Fruit fly (Drosophila melanogaster): Measurements from ENCODE around the gene gpp.

The gpp gene

DNA sequence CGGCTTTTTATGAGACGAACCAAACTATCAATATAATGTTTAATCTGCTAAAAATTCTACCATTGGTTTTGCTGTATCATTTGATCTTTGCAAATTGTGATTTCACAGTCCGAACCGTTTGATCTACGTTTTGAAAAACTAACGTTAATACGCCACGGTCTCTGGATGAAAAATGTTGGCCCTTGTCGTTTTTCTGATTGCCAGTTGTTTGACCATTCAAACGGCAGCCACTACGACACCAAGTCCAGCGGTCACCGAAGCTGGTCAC lies 32.4 kb upstream of the gpp start, which contains the start of gene CG42564:
CG42564 (plus strand) TSS at position 169 of the 268 bp plus-strand sequence.
- TF ChIP-seq Myc (optimal IDR thresholded peaks at IDR 0.05) (no peak), usp (GFP tag; optimal IDR thresholded peaks at IDR 0.05) (no peak), brk (GFP tag; optimal IDR thresholded peaks at IDR 0.05) (no peak)

DNA sequence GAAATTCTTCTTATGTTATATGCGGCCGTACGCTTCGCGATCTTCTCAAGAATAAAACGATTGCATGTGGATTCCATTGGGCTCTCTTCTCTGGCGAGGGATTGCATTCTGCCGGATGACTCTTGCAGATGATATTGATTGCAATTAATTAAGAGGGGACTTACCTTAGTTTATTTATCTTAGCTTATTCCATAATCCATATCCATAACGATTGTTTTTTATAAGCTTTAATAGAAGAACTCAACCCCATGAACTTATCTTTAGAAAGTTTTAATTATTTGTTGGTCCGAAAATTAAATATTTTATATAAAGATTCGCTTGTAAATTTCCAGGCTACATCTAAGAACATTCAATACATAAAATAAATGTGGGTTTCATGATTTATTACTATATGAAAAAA lies 30.7 kb upstream of the gpp start, which contains the start of gene CRAT:
CRAT (minus strand) TSS at position 101 of the 400 bp plus-strand sequence.
- TF ChIP-seq ey (GFP tag; optimal IDR thresholded peaks at IDR 0.05) (no peak), Myc (optimal IDR thresholded peaks at IDR 0.05) (no peak), dmrt93B (GFP tag; optimal IDR thresholded peaks at IDR 0.05) (no peak), usp (GFP tag; optimal IDR thresholded peaks at IDR 0.05) (no peak), h (GFP tag; optimal IDR thresholded peaks at IDR 0.05) (no peak), lola (GFP tag; optimal IDR thresholded peaks at IDR 0.05) (no peak), woc (GFP tag; optimal IDR thresholded peaks at IDR 0.05) (no peak), Jra (GFP tag; optimal IDR thresholded peaks at IDR 0.05) (no peak), GATAd (GFP tag; optimal IDR thresholded peaks at IDR 0.05) (no peak), CG9705 (GFP tag; optimal IDR thresholded peaks at IDR 0.05) (no peak), Hr83 (GFP tag; optimal IDR thresholded peaks at IDR 0.05; ENCODE audit: poor library complexity, severe bottlenecking) (no peak), br (GFP tag; optimal IDR thresholded peaks at IDR 0.05) (no peak), pan (optimal IDR thresholded peaks at IDR 0.05) (no peak), brk (GFP tag; optimal IDR thresholded peaks at IDR 0.05) (no peak), CG32264 (GFP tag; optimal IDR thresholded peaks at IDR 0.05) (no peak), CrebA (GFP tag; optimal IDR thresholded peaks at IDR 0.05; ENCODE audit: borderline replicate concordance) (no peak), fru (GFP tag; optimal IDR thresholded peaks at IDR 0.05) (no peak)

DNA sequence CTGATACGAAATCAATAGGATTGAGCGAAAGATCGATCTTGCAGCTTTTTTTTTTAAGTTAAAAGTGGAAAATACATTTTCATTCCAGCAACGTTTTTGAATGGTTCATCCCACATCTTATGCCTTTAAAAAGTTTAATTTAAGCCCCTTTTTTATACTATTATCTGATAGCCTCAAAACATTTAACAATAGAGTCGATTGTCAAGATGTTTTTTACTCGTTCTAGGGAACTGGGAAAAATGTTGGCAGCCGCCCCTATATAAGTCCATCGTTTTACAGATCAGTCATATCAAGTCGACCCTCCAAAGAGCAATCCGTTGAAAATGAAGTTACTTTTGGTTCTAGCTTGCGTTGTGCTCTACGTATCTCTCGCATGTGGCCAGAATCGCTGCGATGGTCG lies 29.2 kb upstream of the gpp start, which contains the start of gene CG42537:
CG42537 (plus strand) TSS at position 301 of the 400 bp plus-strand sequence.
- TF ChIP-seq usp (GFP tag; optimal IDR thresholded peaks at IDR 0.05) (no peak), dl (GFP tag; optimal IDR thresholded peaks at IDR 0.05; ENCODE audit: insufficient read depth in 1 of 2, partially characterized antibody in 2 of 2) (no peak), HLH106 (tag; optimal IDR thresholded peaks at IDR 0.05) (no peak), rgr (GFP tag; optimal IDR thresholded peaks at IDR 0.05) (no peak), psq (GFP tag; optimal IDR thresholded peaks at IDR 0.05) (no peak), ey (GFP tag; optimal IDR thresholded peaks at IDR 0.05) (no peak)

DNA sequence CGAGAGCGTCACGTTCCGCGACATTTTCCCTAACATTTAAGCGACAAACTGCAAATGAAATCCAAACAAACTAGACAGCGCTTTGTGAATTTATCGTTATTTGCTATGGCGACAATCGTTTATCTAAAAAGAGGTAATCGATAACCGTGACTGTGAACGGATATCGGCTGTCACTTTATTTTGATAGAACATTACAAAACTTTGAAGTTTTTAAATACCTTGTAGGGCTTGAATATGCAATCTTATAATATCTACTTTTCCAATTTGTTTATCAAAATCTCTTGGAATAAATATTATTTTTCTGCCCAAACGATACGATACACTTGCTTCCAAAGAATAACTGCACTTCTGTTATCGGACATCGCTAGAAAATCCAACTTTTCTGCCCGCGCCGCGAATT lies 26.5 kb upstream of the gpp start, which contains the start of the genes CG1024 and TfIIFalpha:
CG1024 (minus strand) TSS at position 200 of the 400 bp plus-strand sequence.
TfIIFalpha (plus strand) TSS at position 339 of the 400 bp plus-strand sequence.
- TF ChIP-seq br (GFP tag; optimal IDR thresholded peaks at IDR 0.05) (no peak), HLH106 (tag; optimal IDR thresholded peaks at IDR 0.05) (peak; percentile 22), sv (GFP tag; optimal IDR thresholded peaks at IDR 0.05) (no peak), rgr (GFP tag; optimal IDR thresholded peaks at IDR 0.05) (peak; percentile 6), dsf (GFP tag; optimal IDR thresholded peaks at IDR 0.05; ENCODE audit: borderline replicate concordance) (peak; percentile 27), ey (GFP tag; optimal IDR thresholded peaks at IDR 0.05) (peak; percentile 12), tai (GFP tag; optimal IDR thresholded peaks at IDR 0.05) (no peak), h (GFP tag; optimal IDR thresholded peaks at IDR 0.05) (peak; percentile 24)

DNA sequence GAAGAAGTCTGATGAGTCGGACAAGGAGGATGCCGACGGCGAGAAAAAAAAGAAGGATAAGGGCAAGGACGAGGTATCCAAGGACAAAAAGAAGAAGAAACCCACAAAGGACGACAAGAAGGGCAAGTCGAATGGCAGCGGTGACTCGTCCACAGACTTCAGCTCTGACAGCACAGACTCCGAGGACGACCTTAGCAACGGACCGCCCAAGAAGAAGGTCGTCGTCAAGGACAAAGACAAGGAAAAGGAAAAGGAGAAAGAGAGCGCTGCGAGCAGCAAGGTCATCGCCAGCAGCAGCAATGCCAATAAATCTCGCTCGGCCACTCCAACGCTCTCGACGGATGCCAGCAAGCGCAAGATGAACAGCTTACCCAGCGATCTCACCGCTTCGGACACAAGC lies 24.9 kb upstream of the gpp start:
- TF ChIP-seq brk (GFP tag; optimal IDR thresholded peaks at IDR 0.05) (no peak), sage (GFP tag; optimal IDR thresholded peaks at IDR 0.05) (no peak), GATAd (GFP tag; optimal IDR thresholded peaks at IDR 0.05) (no peak), Hr78 (GFP tag; optimal IDR thresholded peaks at IDR 0.05) (no peak), Vsx2 (GFP tag; optimal IDR thresholded peaks at IDR 0.05; ENCODE audit: partially characterized antibody) (no peak), Sp1 (GFP tag; optimal IDR thresholded peaks at IDR 0.05) (no peak), OdsH (GFP tag; optimal IDR thresholded peaks at IDR 0.05) (no peak)

DNA sequence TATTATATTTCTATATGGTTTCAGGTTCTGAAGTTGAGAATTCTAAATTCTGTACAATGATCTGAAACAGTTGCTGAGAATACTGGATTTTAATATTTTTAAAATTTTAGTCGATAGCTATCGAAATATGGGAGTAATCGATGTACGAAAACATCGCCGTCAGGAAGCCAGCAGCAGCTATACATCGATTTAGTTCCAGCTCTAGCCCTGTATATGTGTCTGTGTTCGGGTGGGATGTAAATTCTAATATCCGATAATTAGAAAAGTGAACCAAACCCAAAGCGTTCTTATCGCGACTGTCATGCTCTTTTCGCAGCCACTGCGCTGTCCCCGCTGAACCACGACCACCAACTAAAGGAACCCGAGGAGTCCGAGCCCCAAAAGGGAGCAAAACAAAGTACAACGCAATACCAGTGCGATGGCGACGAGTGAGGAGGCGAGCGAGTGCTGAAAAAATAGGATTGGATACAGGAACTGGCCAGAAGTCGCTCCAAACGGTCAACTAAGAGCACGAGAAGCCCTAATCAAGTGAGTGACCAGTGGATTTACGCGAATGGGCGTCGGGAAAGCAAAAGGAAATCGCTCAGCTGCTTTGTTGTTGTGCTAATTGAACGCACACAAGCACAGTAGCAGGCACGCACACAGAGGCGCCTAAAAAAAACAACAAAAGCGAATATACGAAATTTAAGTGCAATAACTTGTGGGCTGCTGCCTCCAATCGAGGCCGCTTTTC lies 23.8 kb upstream of the gpp start, which contains the start of gene gzl:
gzl (plus strand) TSS at position 182 of the 733 bp plus-strand sequence.
- TF ChIP-seq N (GFP tag; optimal IDR thresholded peaks at IDR 0.05) (peak; percentile 51), rgr (GFP tag; optimal IDR thresholded peaks at IDR 0.05) (peak; percentile 11), Vsx2 (GFP tag; optimal IDR thresholded peaks at IDR 0.05; ENCODE audit: partially characterized antibody) (no peak), sage (GFP tag; optimal IDR thresholded peaks at IDR 0.05) (peak; percentile 17), h (GFP tag; optimal IDR thresholded peaks at IDR 0.05) (peak; percentile 28), Rel (GFP tag; optimal IDR thresholded peaks at IDR 0.05) (no peak), Rel (tag; optimal IDR thresholded peaks at IDR 0.05) (no peak), Hr83 (GFP tag; optimal IDR thresholded peaks at IDR 0.05; ENCODE audit: poor library complexity, severe bottlenecking) (peak; percentile 14), Jra (GFP tag; optimal IDR thresholded peaks at IDR 0.05) (peak; percentile 51), sv (GFP tag; optimal IDR thresholded peaks at IDR 0.05) (no peak), CG9705 (GFP tag; optimal IDR thresholded peaks at IDR 0.05) (no peak)

Data from whole organism, wandering third instar larva.